Worm (Caenorhabditis elegans): Measurements from ENCODE around the gene T03F6.9.

DNA sequence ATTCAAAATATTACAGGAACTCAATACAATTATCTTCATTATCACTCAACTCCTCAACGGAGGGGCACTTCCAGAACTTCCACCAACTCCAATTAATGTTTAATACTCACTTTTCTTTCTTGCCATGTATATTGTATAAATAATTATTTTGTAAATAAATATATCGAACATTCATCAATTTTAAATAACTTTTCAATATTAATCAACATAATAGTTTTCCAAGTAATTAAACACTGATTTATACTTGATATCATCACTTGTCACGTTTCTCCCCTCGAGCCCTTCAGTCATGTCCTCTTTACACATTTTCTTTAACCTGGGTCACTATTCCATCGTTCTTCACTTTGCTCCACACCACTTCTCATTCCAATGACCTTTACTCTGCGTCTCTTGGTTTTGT lies 32.1 kb upstream of the T03F6.9 start, which contains the start of gene mig-18:
- no peak for TF ChIP-seq elt-1 (tag; optimal IDR thresholded peaks at IDR 0.05)
- TF ChIP-seq nhr-77 (tag; optimal IDR thresholded peaks at IDR 0.05) = no peak
- no peak for TF ChIP-seq nhr-25 (tag; optimal IDR thresholded peaks at IDR 0.05)
- TF ChIP-seq jun-1 (tag; optimal IDR thresholded peaks at IDR 0.05) = no peak
- TF ChIP-seq nhr-237 (tag; optimal IDR thresholded peaks at IDR 0.05) = no peak
- no peak for TF ChIP-seq ZK546.5 (tag; optimal IDR thresholded peaks at IDR 0.05)
- TF ChIP-seq unc-62 (GFP tag; optimal IDR thresholded peaks at IDR 0.05) = no peak
- TF ChIP-seq egl-27 (tag; optimal IDR thresholded peaks at IDR 0.05) = no peak

Measured in whole organism, L3 larva.